Fruit fly (Drosophila melanogaster): ENCODE results near the gene Cox17.

Gene Cox17

dm6 chrX:15043013-15043699 lies 41.3 kb downstream of the Cox17 start:
- TF ChIP-seq usp (GFP tag; optimal IDR thresholded peaks at IDR 0.05) (no peak), EcR (GFP tag; optimal IDR thresholded peaks at IDR 0.05) (no peak), Dll (optimal IDR thresholded peaks at IDR 0.05) (no peak), psq (optimal IDR thresholded peaks at IDR 0.05) (no peak), pan (optimal IDR thresholded peaks at IDR 0.05) (no peak), CG8478 (optimal IDR thresholded peaks at IDR 0.05) (no peak)

dm6 chrX:15042499-15042898 lies 42.0 kb downstream of the Cox17 start:
- TF ChIP-seq EcR (GFP tag; optimal IDR thresholded peaks at IDR 0.05) = no peak
- no peak for TF ChIP-seq pan (optimal IDR thresholded peaks at IDR 0.05)
- TF ChIP-seq CG8478 (optimal IDR thresholded peaks at IDR 0.05) = no peak

Measured in whole organism.